Fruit fly (Drosophila melanogaster): Measurements from ENCODE around the gene Mfap1.

- TF ChIP-seq h (optimal IDR thresholded peaks at IDR 0.05), result no peak
- TF ChIP-seq Myc (optimal IDR thresholded peaks at IDR 0.05), result no peak
Measured at dm6 chr3L:1964599-1965143, 23.8 kb downstream of the Mfap1 start.

Measured in Kc167 (cell line).